Worm (Caenorhabditis elegans) whole organism, L4 larva: Measurements from ENCODE around the gene srg-66.

ENCODE experiments used
- D1046.2 ChIP-seq: fragments of 200-800 bp; sonication (Bioruptor generic); IDR thresholded peaks from 2 replicates; pipeline ENCODE4 v1.3.6; 2022; ENCODE audit warnings: missing genetic modification characterization, missing compliant biosample characterization
- Y48G9A.11 ChIP-seq: fragments of 200-800 bp; sonication (Bioruptor generic); IDR thresholded peaks from 2 replicates; pipeline ENCODE4 v1.3.6; 2022; ENCODE audit warnings: missing genetic modification reagents, missing genetic modification characterization, missing compliant biosample characterization
- Y5F2A.4 ChIP-seq: fragments of 200-800 bp; sonication (Bioruptor generic); optimal IDR thresholded peaks from 2 replicates; lab custom pipeline; 2018; ENCODE audit warnings: mild to moderate bottlenecking, missing genetic modification characterization, missing compliant biosample characterization
- fkh-10 ChIP-seq: fragments of 150-350 bp; optimal IDR thresholded peaks from 2 replicates; lab custom pipeline; 2014; ENCODE audit warnings: missing biosample characterization, missing genetic modification reagents, missing genetic modification characterization
- hif-1 ChIP-seq, 2 experiments: sonication (generic microtip); optimal IDR thresholded peaks; 2 replicates each; lab custom pipeline; 2016 to 2017; ENCODE audit warnings: missing compliant biosample characterization in 2 of 2, missing genetic modification characterization in 2 of 2, missing genetic modification reagents in 2 of 2, missing genotype in 2 of 2, mild to moderate bottlenecking in 1 of 2
- lsy-2 ChIP-seq, 2 experiments: fragments of 150-350 bp in 1 of 2; sonication (generic microtip) in 1 of 2; optimal IDR thresholded peaks; 2 replicates each; lab custom pipeline; 2014 to 2017; ENCODE audit warnings: missing biosample characterization in 2 of 2, missing genetic modification characterization in 2 of 2
- madf-9 ChIP-seq: fragments of 200-800 bp; sonication (Bioruptor generic); conservative IDR thresholded peaks from 2 replicates; pipeline ENCODE4 v1.3.6; 2022; ENCODE audit warnings: missing genetic modification reagents, missing genetic modification characterization, missing compliant biosample characterization
- mep-1 ChIP-seq: fragments of 150-350 bp; sonication (generic microtip); optimal IDR thresholded peaks from 3 replicates; lab custom pipeline; 2014; ENCODE audit warnings: missing biosample characterization, missing genetic modification characterization
- nhr-10 ChIP-seq: fragments of 150-350 bp; optimal IDR thresholded peaks from 2 replicates; lab custom pipeline; 2014; ENCODE audit warnings: missing biosample characterization, missing genetic modification characterization
- nhr-6 ChIP-seq: fragments of 150-350 bp; optimal IDR thresholded peaks from 2 replicates; lab custom pipeline; 2014; ENCODE audit warnings: missing biosample characterization, missing genetic modification characterization
- tag-97 ChIP-seq: fragments of 200-800 bp; sonication (Bioruptor generic); IDR thresholded peaks from 2 replicates; pipeline ENCODE4 v1.3.6; 2022; ENCODE audit warnings: missing genetic modification characterization, missing compliant biosample characterization
- unc-62 ChIP-seq, 3 experiments: fragments of 150-350 bp in 1 of 3; sonication (generic microtip); optimal IDR thresholded peaks in 2 of 3; peaks in 1 of 3; 1 replicate in 1 of 3; 2 replicates in 2 of 3; lab custom pipeline; 2014 to 2017; ENCODE audit warnings: missing biosample characterization in 3 of 3, missing genetic modification characterization in 3 of 3, missing genetic modification reagents in 3 of 3, missing genotype in 1 of 3

DNA sequence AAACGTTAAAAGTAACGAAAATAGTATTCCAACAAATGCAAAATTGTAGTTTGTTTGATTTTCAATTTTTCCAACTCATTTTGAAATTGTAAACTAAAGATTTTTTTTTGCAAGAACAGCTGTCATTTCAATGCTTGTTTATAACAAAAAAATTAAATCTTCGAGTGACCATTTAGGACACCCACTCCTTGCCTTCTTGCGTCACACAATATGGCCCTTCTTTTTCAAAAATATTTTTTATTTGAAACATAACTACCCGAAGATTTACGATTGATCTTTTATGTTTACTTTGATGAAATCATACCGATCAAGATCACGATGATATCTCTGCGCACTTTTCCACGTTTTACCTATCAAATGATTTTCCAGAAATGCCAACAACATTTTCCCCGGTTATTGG is 22.4 kb downstream of the srg-66 start, which contains the start of gene ZC317.2:
- TF ChIP-seq nhr-10 (tag; lab: Kevin White, UChicago) = no peak
- TF ChIP-seq hif-1 (tag; optimal IDR thresholded peaks at IDR 0.05; lab: Kevin White, UChicago) = no peak
- no peak for TF ChIP-seq lsy-2 (tag; optimal IDR thresholded peaks at IDR 0.05; lab: Kevin White, UChicago)
- TF ChIP-seq tag-97 (GFP tag; lab: Robert Waterston, UW) = no peak
- no peak for TF ChIP-seq nhr-6 (tag; lab: Kevin White, UChicago)
- no peak for TF ChIP-seq madf-9 (GFP tag; lab: Robert Waterston, UW)
- no peak for TF ChIP-seq D1046.2 (GFP tag; lab: Robert Waterston, UW)
- TF ChIP-seq fkh-10 (GFP tag; lab: Kevin White, UChicago) = no peak
- TF ChIP-seq Y5F2A.4 = no peak
- TF ChIP-seq Y48G9A.11 = no peak
- no peak for TF ChIP-seq unc-62 (GFP tag; optimal IDR thresholded peaks at IDR 0.05 in 1 of 2; lab: Kevin White, UChicago)
- no peak for TF ChIP-seq unc-62 (tag; optimal IDR thresholded peaks at IDR 0.05; lab: Kevin White, UChicago)
- TF ChIP-seq mep-1 (tag; lab: Kevin White, UChicago) = no peak
